Worm (Caenorhabditis elegans) whole organism, midembryonic: ENCODE measurements around the gene fbxa-37.

ENCODE experiments used
- T22C8.4 ChIP-seq: fragments of 200-800 bp; sonication (Bioruptor generic); IDR thresholded peaks from 2 replicates; pipeline ENCODE4 v1.3.6; 2022; ENCODE audit warnings: missing genetic modification characterization, missing compliant biosample characterization
- cog-1 ChIP-seq: sonication (generic microtip); optimal IDR thresholded peaks from 2 replicates; lab custom pipeline; 2016; ENCODE audit warnings: missing genetic modification characterization, missing compliant biosample characterization
- flt-1 ChIP-seq: fragments of 200-800 bp; sonication (Bioruptor generic); IDR thresholded peaks from 2 replicates; pipeline ENCODE4 v1.3.6; 2022; ENCODE audit warnings: missing genetic modification characterization, missing compliant biosample characterization
- klf-2 ChIP-seq: fragments of 200-800 bp; sonication (Bioruptor generic); conservative IDR thresholded peaks from 2 replicates; pipeline ENCODE4 v1.3.6; 2022; ENCODE audit warnings: missing genetic modification reagents, missing genetic modification characterization, missing compliant biosample characterization
- med-1 ChIP-seq: sonication (generic microtip); optimal IDR thresholded peaks from 2 replicates; lab custom pipeline; 2017; ENCODE audit warnings: missing genetic modification characterization, mild to moderate bottlenecking, missing compliant biosample characterization, antibody characterized with exemption, missing genetic modification reagents; ENCODE audit not compliant: insufficient read depth
- ref-1 ChIP-seq: fragments of 200-800 bp; sonication (Bioruptor generic); conservative IDR thresholded peaks from 2 replicates; pipeline ENCODE4 v1.3.6; 2022; ENCODE audit warnings: missing genetic modification reagents, missing genetic modification characterization, missing compliant biosample characterization
- tab-1 ChIP-seq: fragments of 200-800 bp; sonication (Bioruptor generic); IDR thresholded peaks from 2 replicates; pipeline ENCODE4 v1.3.6; 2022; ENCODE audit warnings: missing genetic modification characterization, missing compliant biosample characterization
- ztf-23 ChIP-seq: fragments of 200-800 bp; sonication (Bioruptor generic); IDR thresholded peaks from 2 replicates; pipeline ENCODE4 v1.3.6; 2022; ENCODE audit warnings: missing genetic modification reagents, missing genetic modification characterization, missing compliant biosample characterization
- ztf-29 ChIP-seq: fragments of 200-800 bp; sonication (Bioruptor generic); IDR thresholded peaks from 2 replicates; pipeline ENCODE4 v1.3.6; 2022; ENCODE audit warnings: missing genetic modification reagents, missing genetic modification characterization, missing compliant biosample characterization

Gene fbxa-37

DNA sequence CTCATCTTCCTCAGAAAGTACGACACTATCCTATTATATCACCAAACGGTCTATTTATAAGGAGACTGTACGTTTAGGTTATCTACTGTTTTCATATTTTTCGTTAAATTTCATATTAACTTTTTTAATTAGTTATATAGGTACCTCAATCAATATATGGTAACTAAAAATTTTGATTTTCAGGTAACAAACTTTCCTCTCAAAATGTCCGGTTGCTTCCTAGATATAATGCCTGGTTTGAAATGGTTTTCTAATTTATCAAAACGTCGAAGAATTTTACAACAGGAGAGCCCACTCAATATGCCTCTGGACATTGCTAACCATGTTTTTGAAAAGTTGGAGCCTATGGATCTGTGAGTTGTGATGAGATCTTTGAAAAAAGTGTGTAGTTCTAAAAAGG lies 12.8 kb downstream of the fbxa-37 start, which contains the start of gene fbxa-28:
fbxa-28 (plus strand) TSS at position 301 of the 400 bp plus-strand sequence.
- TF ChIP-seq cog-1 (tag; lab: Kevin White, UChicago) (no peak), tab-1 (GFP tag; lab: Robert Waterston, UW) (no peak), ztf-29 (GFP tag; lab: Robert Waterston, UW) (no peak), klf-2 (GFP tag; lab: Robert Waterston, UW) (no peak), flt-1 (GFP tag; lab: Robert Waterston, UW) (no peak), ztf-23 (GFP tag; lab: Robert Waterston, UW) (no peak), ref-1 (no peak), med-1 (GFP tag; lab: Kevin White, UChicago) (no peak), T22C8.4 (GFP tag; lab: Robert Waterston, UW) (no peak)

DNA sequence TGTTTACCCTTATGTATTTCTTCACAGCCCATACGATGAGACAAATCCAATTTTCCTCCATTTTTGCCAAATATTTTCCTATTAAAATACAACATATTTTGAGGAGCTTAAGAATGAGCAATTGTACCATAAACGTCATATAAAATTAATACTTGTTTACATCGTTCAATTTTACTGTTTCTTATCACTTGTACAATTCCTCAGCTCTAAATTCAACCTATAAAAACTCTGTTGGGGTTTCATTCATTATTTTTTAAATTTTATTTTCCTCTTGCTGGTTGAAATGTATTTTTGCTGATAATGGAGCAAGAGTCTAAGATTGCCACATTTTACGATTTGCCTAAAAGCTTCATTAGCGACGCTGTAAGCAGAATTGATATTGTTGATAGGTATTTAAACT lies 18.6 kb downstream of the fbxa-37 start, which contains the start of gene fbxa-75:
fbxa-75 (plus strand) TSS at position 301 of the 400 bp plus-strand sequence.
- TF ChIP-seq tab-1 (GFP tag; lab: Robert Waterston, UW): no peak
- TF ChIP-seq ztf-23 (GFP tag; lab: Robert Waterston, UW): no peak
- TF ChIP-seq klf-2 (GFP tag; lab: Robert Waterston, UW): no peak
- no peak for TF ChIP-seq flt-1 (GFP tag; lab: Robert Waterston, UW)
- TF ChIP-seq ztf-29 (GFP tag; lab: Robert Waterston, UW): no peak
- no peak for TF ChIP-seq T22C8.4 (GFP tag; lab: Robert Waterston, UW)

DNA sequence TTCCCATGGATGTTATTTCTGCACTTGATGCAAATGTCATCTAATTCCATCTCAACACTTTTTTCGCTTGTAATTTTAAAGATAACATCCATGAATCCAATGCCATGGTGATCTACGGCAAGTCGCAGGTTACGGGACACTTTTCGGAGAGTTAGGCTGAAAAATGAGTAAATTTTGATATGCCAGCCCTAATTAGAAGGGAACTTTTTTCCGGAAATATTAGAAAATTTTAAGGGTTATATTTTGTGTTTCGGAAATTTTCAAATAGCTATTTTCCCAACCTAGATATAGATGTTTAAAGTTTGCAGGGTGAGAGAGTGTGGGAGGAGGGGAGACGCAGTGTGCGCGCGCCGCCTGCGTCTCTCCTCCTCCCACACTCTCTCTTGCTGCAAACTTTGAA lies 22.5 kb downstream of the fbxa-37 start:
- no peak for TF ChIP-seq ztf-23 (GFP tag; lab: Robert Waterston, UW)
- no peak for TF ChIP-seq klf-2 (GFP tag; lab: Robert Waterston, UW)
- TF ChIP-seq ztf-29 (GFP tag; lab: Robert Waterston, UW): no peak
- TF ChIP-seq T22C8.4 (GFP tag; lab: Robert Waterston, UW): no peak
- TF ChIP-seq ref-1: no peak
- no peak for TF ChIP-seq cog-1 (tag; lab: Kevin White, UChicago)
- TF ChIP-seq tab-1 (GFP tag; lab: Robert Waterston, UW): no peak
- no peak for TF ChIP-seq flt-1 (GFP tag; lab: Robert Waterston, UW)

DNA sequence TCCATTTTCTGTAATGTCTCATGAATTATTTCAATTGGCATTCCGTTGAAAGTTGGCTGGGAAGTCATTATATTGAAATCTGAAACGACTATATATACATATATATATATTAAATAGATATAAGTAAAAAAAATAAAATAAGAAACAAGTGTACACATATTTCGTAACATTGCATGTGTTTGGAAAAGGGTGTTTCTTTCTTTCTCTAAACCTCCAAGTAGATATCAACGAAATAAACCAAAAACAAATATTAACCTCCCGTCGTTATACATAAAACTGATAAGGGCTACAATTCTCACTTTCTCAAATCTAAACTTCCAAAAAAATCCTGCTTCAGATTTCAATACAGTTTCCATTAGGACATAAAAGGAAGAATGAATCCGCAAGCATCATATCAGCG lies 23.4 kb downstream of the fbxa-37 start, which contains the start of gene fbxa-79:
fbxa-79 (minus strand) TSS at position 86 of the 400 bp plus-strand sequence.
- no peak for TF ChIP-seq cog-1 (tag; lab: Kevin White, UChicago)
- TF ChIP-seq tab-1 (GFP tag; lab: Robert Waterston, UW): no peak

DNA sequence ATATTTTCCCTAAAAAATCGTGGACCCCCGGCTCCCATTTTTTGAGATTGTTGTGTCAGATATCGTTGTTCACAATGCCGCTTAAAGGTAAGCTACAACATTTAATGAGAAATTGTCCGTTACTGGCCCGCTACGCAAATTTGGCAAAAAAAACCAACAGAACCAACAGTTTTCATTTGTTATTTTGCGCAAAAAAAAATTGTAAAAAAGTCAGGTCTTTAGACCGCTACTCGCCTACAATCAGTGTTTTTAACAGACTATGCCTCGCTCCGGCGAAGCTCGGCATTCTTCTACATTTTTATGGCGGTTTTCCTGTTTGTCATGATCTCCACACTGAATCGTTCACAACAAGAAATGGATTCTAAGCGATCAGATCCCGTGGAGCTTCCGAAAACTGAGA lies 24.1 kb downstream of the fbxa-37 start, which contains the start of gene Y82E9BL.12:
Y82E9BL.12 (plus strand) TSS at position 301 of the 400 bp plus-strand sequence.
- TF ChIP-seq tab-1 (GFP tag; lab: Robert Waterston, UW) (no peak), med-1 (GFP tag; lab: Kevin White, UChicago) (no peak), klf-2 (GFP tag; lab: Robert Waterston, UW) (no peak)

DNA sequence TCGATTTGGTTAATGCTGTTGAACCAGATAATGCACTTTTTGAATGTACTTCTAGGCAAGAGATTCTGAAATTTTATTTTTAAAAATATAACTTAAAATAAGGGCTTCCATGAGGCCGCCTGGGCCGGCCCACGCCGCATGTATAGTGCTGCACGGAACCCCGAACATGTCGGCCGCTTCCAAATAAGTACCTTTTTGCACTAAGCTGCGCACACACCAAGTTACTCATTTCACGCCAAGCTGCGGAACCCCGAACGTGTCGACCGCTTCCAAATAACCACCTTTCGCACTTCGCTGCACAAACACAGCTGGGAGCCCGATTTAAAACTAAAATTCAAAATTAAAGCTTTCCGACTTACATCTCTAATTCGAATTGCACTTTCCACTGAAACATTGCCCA lies 26.6 kb downstream of the fbxa-37 start:
- TF ChIP-seq tab-1 (GFP tag; lab: Robert Waterston, UW) (no peak), klf-2 (GFP tag; lab: Robert Waterston, UW) (no peak), ref-1 (no peak), med-1 (GFP tag; lab: Kevin White, UChicago) (no peak), cog-1 (tag; lab: Kevin White, UChicago) (no peak), ztf-29 (GFP tag; lab: Robert Waterston, UW) (no peak), T22C8.4 (GFP tag; lab: Robert Waterston, UW) (no peak)

DNA sequence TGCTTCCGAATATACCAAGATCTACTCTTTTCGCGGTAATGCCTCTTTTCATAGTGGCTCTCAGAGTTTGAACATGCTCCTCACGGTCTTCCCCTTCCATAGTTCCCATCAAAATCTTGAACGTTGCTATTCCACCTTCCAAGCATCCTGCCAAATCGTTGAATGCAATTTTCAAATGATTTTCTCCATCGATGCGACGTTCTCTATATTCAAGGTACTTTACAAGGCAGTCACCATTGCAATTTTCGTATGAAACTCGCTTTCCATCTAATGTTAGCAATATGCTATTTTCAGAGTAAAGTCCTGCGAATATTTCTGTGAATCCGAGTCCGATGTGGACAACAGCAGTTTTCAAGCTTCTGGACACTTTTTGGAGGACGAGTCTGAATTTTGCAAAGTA lies 29.5 kb downstream of the fbxa-37 start:
- TF ChIP-seq cog-1 (tag; lab: Kevin White, UChicago): no peak
- TF ChIP-seq med-1 (GFP tag; lab: Kevin White, UChicago): no peak
- TF ChIP-seq tab-1 (GFP tag; lab: Robert Waterston, UW): no peak
- TF ChIP-seq flt-1 (GFP tag; lab: Robert Waterston, UW): no peak
- no peak for TF ChIP-seq T22C8.4 (GFP tag; lab: Robert Waterston, UW)
- TF ChIP-seq klf-2 (GFP tag; lab: Robert Waterston, UW): no peak
- TF ChIP-seq ref-1: no peak
- TF ChIP-seq ztf-29 (GFP tag; lab: Robert Waterston, UW): no peak
- no peak for TF ChIP-seq ztf-23 (GFP tag; lab: Robert Waterston, UW)

DNA sequence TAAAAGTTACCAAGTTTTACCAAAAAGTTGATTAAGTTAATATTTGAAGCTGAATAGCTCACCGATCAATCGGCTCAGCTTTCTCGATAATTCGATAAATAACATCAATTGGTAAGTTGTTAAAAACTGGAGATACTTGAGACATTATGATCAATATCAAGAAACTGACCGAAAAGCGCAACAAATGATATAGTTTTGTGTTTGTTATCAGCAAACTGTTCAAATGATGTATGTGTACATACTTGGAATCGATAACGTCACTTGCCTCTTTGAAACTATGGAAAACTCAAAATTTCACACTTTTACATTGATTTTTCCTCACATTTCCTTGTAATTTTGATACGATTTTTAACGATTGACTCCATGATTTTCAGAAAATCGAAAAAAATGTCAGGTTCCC lies 30.2 kb downstream of the fbxa-37 start, which contains the start of the genes fbxa-80 and fbxa-19:
fbxa-80 (minus strand) TSS at position 173 of the 400 bp plus-strand sequence.
fbxa-19 (plus strand) TSS at position 364 of the 400 bp plus-strand sequence.
- TF ChIP-seq flt-1 (GFP tag; lab: Robert Waterston, UW) (no peak), cog-1 (tag; lab: Kevin White, UChicago) (no peak), ref-1 (no peak), ztf-29 (GFP tag; lab: Robert Waterston, UW) (no peak), tab-1 (GFP tag; lab: Robert Waterston, UW) (no peak), ztf-23 (GFP tag; lab: Robert Waterston, UW) (no peak), klf-2 (GFP tag; lab: Robert Waterston, UW) (no peak), T22C8.4 (GFP tag; lab: Robert Waterston, UW) (no peak), med-1 (GFP tag; lab: Kevin White, UChicago) (no peak)

DNA sequence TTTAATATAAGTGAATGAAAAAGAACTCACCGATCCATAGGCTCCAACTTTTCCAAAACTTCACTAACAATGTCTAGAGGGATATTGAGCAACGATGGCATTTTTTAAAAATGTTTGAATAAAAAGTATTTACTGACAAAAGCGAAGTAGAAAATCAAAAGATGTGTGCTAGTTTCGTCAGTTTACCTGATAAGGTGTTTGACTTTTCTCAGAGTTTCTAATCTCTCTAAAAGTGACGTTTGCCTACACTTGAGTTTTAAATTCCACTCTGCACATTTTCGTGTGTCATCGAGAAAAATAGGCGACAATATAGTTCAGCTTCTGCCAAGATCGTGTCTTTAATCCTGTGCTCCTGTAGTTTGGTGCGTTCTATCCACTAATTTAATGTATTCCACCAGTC lies 36.8 kb downstream of the fbxa-37 start, which contains the start of gene fbxa-15:
fbxa-15 (minus strand) TSS at position 101 of the 400 bp plus-strand sequence.
- TF ChIP-seq ztf-29 (GFP tag; lab: Robert Waterston, UW): no peak
- no peak for TF ChIP-seq klf-2 (GFP tag; lab: Robert Waterston, UW)
- no peak for TF ChIP-seq ref-1
- no peak for TF ChIP-seq flt-1 (GFP tag; lab: Robert Waterston, UW)
- TF ChIP-seq med-1 (GFP tag; lab: Kevin White, UChicago): no peak
- TF ChIP-seq tab-1 (GFP tag; lab: Robert Waterston, UW): no peak
- TF ChIP-seq cog-1 (tag; lab: Kevin White, UChicago): no peak
